Worm (Caenorhabditis elegans) whole organism, L4/young adult: ENCODE results near the gene oac-46.

Experiments
- W03F9.2 ChIP-seq: fragments of 150-350 bp; optimal IDR thresholded peaks from 2 replicates; lab custom pipeline; 2014; ENCODE audit warnings: missing biosample characterization, missing genetic modification characterization
- dao-5 ChIP-seq: sonication (generic microtip); optimal IDR thresholded peaks from 2 replicates; lab custom pipeline; 2016; ENCODE audit warnings: missing genotype, missing genetic modification characterization, moderate library complexity, missing compliant biosample characterization
- him-1 ChIP-seq: sonication (generic microtip); optimal IDR thresholded peaks from 2 replicates; lab custom pipeline; 2016; ENCODE audit warnings: missing genotype, missing genetic modification reagents, missing genetic modification characterization, missing compliant biosample characterization

ce11 chrII:8853960-8854359 lies 2.1 kb upstream of the oac-46 start:
- TF ChIP-seq W03F9.2 (tag; lab: Kevin White, UChicago) (no peak), him-1 (tag; lab: Kevin White, UChicago) (no peak), dao-5 (no peak)
